Fruit fly (Drosophila melanogaster) whole organism, pupa: ENCODE results near the gene CG5103.

Experiments
- CG10348 ChIP-seq: fragments of 200-800 bp; sonication (Bioruptor generic); IDR thresholded peaks from 2 replicates; pipeline ENCODE4 v1.3.6; 2022; ENCODE audit warnings: missing biosample characterization, missing genetic modification characterization
- CG12605 ChIP-seq: fragments of 200-800 bp; sonication (Bioruptor generic); IDR thresholded peaks from 2 replicates; pipeline ENCODE4 v1.3.6; 2022; ENCODE audit warnings: missing biosample characterization, missing genetic modification characterization
- CG13204 ChIP-seq: fragments of 200-800 bp; sonication (Bioruptor generic); optimal IDR thresholded peaks from 2 replicates; lab custom pipeline; 2018; ENCODE audit warnings: missing biosample characterization, mild to moderate bottlenecking, missing genetic modification characterization, moderate library complexity
- CG14655 ChIP-seq: fragments of 200-800 bp; sonication (Bioruptor generic); optimal IDR thresholded peaks from 3 replicates; lab custom pipeline; 2017; ENCODE audit warnings: mild to moderate bottlenecking, missing biosample characterization, missing genetic modification reagents, missing genetic modification characterization
- CG15710 ChIP-seq: fragments of 200-800 bp; sonication (Bioruptor generic); optimal IDR thresholded peaks from 2 replicates; lab custom pipeline; 2018; ENCODE audit warnings: missing biosample characterization, mild to moderate bottlenecking, missing genetic modification characterization, moderate library complexity
- CG17806 ChIP-seq: fragments of 200-800 bp; sonication (Bioruptor generic); optimal IDR thresholded peaks from 2 replicates; lab custom pipeline; 2018; ENCODE audit warnings: missing biosample characterization, mild to moderate bottlenecking, missing genetic modification characterization, moderate library complexity
- CG32121 ChIP-seq: fragments of 200-800 bp; sonication (Bioruptor generic); IDR thresholded peaks from 2 replicates; pipeline ENCODE4 v1.3.6; 2022; ENCODE audit warnings: missing biosample characterization, missing genetic modification characterization
- CG34367 ChIP-seq: fragments of 200-800 bp; sonication (Bioruptor generic); optimal IDR thresholded peaks from 2 replicates; lab custom pipeline; 2018; ENCODE audit warnings: missing biosample characterization, mild to moderate bottlenecking, missing genetic modification characterization
- CG4496 ChIP-seq: fragments of 200-800 bp; sonication (Bioruptor generic); IDR thresholded peaks from 3 replicates; pipeline ENCODE4 v1.3.6; 2022; ENCODE audit warnings: missing biosample characterization, missing genetic modification characterization
- CG8159 ChIP-seq: fragments of 200-800 bp; sonication (Bioruptor generic); optimal IDR thresholded peaks from 3 replicates; lab custom pipeline; 2018; ENCODE audit warnings: missing biosample characterization, mild to moderate bottlenecking, missing genetic modification characterization, moderate library complexity
- CG8301 ChIP-seq: fragments of 200-800 bp; sonication (Bioruptor generic); optimal IDR thresholded peaks from 2 replicates; lab custom pipeline; 2018; ENCODE audit warnings: missing biosample characterization, mild to moderate bottlenecking, missing genetic modification characterization
- CG9948 ChIP-seq: fragments of 200-800 bp; sonication (Bioruptor generic); optimal IDR thresholded peaks from 2 replicates; lab custom pipeline; 2018; ENCODE audit warnings: missing biosample characterization, mild to moderate bottlenecking, missing genetic modification characterization, moderate library complexity
- D1 ChIP-seq: fragments of 200-800 bp; sonication (Bioruptor generic); optimal IDR thresholded peaks from 2 replicates; lab custom pipeline; 2018; ENCODE audit warnings: missing biosample characterization, mild to moderate bottlenecking, missing genetic modification characterization, moderate library complexity
- EcR ChIP-seq: fragments of 200-800 bp; sonication (Bioruptor generic); optimal IDR thresholded peaks from 3 replicates; lab custom pipeline; 2019; ENCODE audit warnings: missing biosample characterization, missing genetic modification characterization, mild to moderate bottlenecking, moderate library complexity, missing genetic modification reagents
- Ets98B ChIP-seq: fragments of 200-800 bp; sonication (Bioruptor generic); IDR thresholded peaks from 2 replicates; pipeline ENCODE4 v1.3.6; 2022; ENCODE audit warnings: missing biosample characterization, missing genetic modification characterization
- Pif1A ChIP-seq: fragments of 200-800 bp; sonication (Bioruptor generic); optimal IDR thresholded peaks from 3 replicates; lab custom pipeline; 2016; ENCODE audit warnings: missing biosample characterization, missing genetic modification characterization
- Pif1B ChIP-seq: fragments of 200-800 bp; sonication (Bioruptor generic); optimal IDR thresholded peaks from 3 replicates; lab custom pipeline; 2016; ENCODE audit warnings: missing biosample characterization, missing genetic modification characterization
- Snoo ChIP-seq: fragments of 200-800 bp; sonication (Bioruptor generic); optimal IDR thresholded peaks from 3 replicates; lab custom pipeline; 2017; ENCODE audit warnings: missing biosample characterization, mild to moderate bottlenecking, missing genetic modification characterization, inconsistent platforms
- fd96Ca ChIP-seq: fragments of 200-800 bp; sonication (Bioruptor generic); IDR thresholded peaks from 3 replicates; pipeline ENCODE4 v1.3.6; 2022; ENCODE audit warnings: missing biosample characterization, missing genetic modification characterization
- gl ChIP-seq: fragments of 200-800 bp; sonication (Bioruptor generic); optimal IDR thresholded peaks from 2 replicates; lab custom pipeline; 2018; ENCODE audit warnings: missing biosample characterization, mild to moderate bottlenecking, missing genetic modification characterization
- rn ChIP-seq: fragments of 200-800 bp; sonication (Bioruptor generic); IDR thresholded peaks from 2 replicates; pipeline ENCODE4 v1.3.6; 2022; ENCODE audit warnings: missing biosample characterization, missing genetic modification characterization

CG5103 gene

dm6 chr3L:18250652-18251051 lies 43.4 kb downstream of the CG5103 start:
- TF ChIP-seq CG8301 = peak; percentile 51
- TF ChIP-seq Ets98B (GFP tag; lab: Robert Waterston, UW) = peak; percentile 33; the same call in 1 of the 2 replicates
- TF ChIP-seq fd96Ca (GFP tag; lab: Robert Waterston, UW) = peak; percentile 48; the same call in 1 of the 3 replicates
- peak; percentile 5 for TF ChIP-seq CG9948 (tag; lab: Kevin White, UChicago)
- peak; percentile 52; the same call in 2 of the 3 replicates for TF ChIP-seq CG4496 (GFP tag; lab: Robert Waterston, UW)
- no peak for TF ChIP-seq CG34367 (tag; lab: Kevin White, UChicago)
- no peak for TF ChIP-seq CG13204
- TF ChIP-seq CG32121 (GFP tag; lab: Robert Waterston, UW) = no peak
- TF ChIP-seq CG17806 (tag; lab: Kevin White, UChicago) = peak; percentile 22
- peak; percentile 57 for TF ChIP-seq CG14655
- TF ChIP-seq, all 21 proteins: peak for 7

dm6 chr3L:18248815-18249214 lies 45.2 kb downstream of the CG5103 start:
- TF ChIP-seq CG32121 (GFP tag; lab: Robert Waterston, UW) (peak; percentile 82), rn (GFP tag; lab: Robert Waterston, UW) (no peak), Ets98B (GFP tag; lab: Robert Waterston, UW) (peak; percentile 72), CG17806 (tag; lab: Kevin White, UChicago) (peak; percentile 42), EcR (no peak), Pif1B (GFP tag; lab: Kevin White, UChicago) (peak; percentile 3), CG10348 (GFP tag; lab: Robert Waterston, UW) (no peak), CG4496 (GFP tag; lab: Robert Waterston, UW) (no peak; the same call in none of the 3 replicates), D1 (tag; lab: Kevin White, UChicago) (no peak), Snoo (tag; lab: Kevin White, UChicago) (no peak), CG12605 (GFP tag; lab: Robert Waterston, UW) (0 out of 2 replicates have a peak, but pooled peaks have one; percentile 24), CG9948 (tag; lab: Kevin White, UChicago) (peak; percentile 27), CG13204 (no peak), CG34367 (tag; lab: Kevin White, UChicago) (peak; percentile 23), Pif1A (GFP tag; lab: Kevin White, UChicago) (peak; percentile 2), fd96Ca (GFP tag; lab: Robert Waterston, UW) (peak; percentile 65; the same call in 2 of the 3 replicates), CG15710 (peak; percentile 0), CG8301 (peak; percentile 45), CG14655 (peak; percentile 77), CG8159 (peak; percentile 23), gl (tag; lab: Kevin White, UChicago) (no peak)

dm6 chr3L:18248110-18248791 lies 45.8 kb downstream of the CG5103 start:
- TF ChIP-seq CG12605 (GFP tag; lab: Robert Waterston, UW) = peak; percentile 7; the same call in 1 of the 2 replicates
- peak; percentile 70 for TF ChIP-seq CG14655
- no peak for TF ChIP-seq CG8159
- TF ChIP-seq gl (tag; lab: Kevin White, UChicago) = no peak
- TF ChIP-seq CG8301 = peak; percentile 52
- TF ChIP-seq CG34367 (tag; lab: Kevin White, UChicago) = no peak
- no peak; the same call in 1 of the 3 replicates for TF ChIP-seq CG4496 (GFP tag; lab: Robert Waterston, UW)
- TF ChIP-seq CG10348 (GFP tag; lab: Robert Waterston, UW) = no peak
- TF ChIP-seq Ets98B (GFP tag; lab: Robert Waterston, UW) = peak; percentile 2; the same call in 1 of the 2 replicates
- no peak for TF ChIP-seq D1 (tag; lab: Kevin White, UChicago)
- TF ChIP-seq, all 21 proteins: peak for 4

- TF ChIP-seq CG14655 = peak; percentile 83
- TF ChIP-seq CG8301 = peak; percentile 55
- peak; percentile 36 for TF ChIP-seq CG17806 (tag; lab: Kevin White, UChicago)
- no peak for TF ChIP-seq fd96Ca (GFP tag; lab: Robert Waterston, UW)
- peak; percentile 57 for TF ChIP-seq CG15710
- TF ChIP-seq CG8159 = peak; percentile 62
- peak; percentile 0 for TF ChIP-seq CG13204
- peak; percentile 20 for TF ChIP-seq CG34367 (tag; lab: Kevin White, UChicago)
- peak; percentile 76 for TF ChIP-seq CG9948 (tag; lab: Kevin White, UChicago)
- no peak for TF ChIP-seq EcR
- no peak for TF ChIP-seq Pif1A (GFP tag; lab: Kevin White, UChicago)
- no peak for TF ChIP-seq Pif1B (GFP tag; lab: Kevin White, UChicago)
- TF ChIP-seq CG10348 (GFP tag; lab: Robert Waterston, UW) = no peak
- TF ChIP-seq, all 21 proteins: peak for 8
Observed at dm6 chr3L:18245709-18246080, 48.4 kb downstream of the CG5103 start.

- TF ChIP-seq CG34367 (tag; lab: Kevin White, UChicago) (peak; percentile 25), EcR (peak; percentile 29), CG14655 (peak; percentile 72), CG15710 (no peak), CG9948 (tag; lab: Kevin White, UChicago) (peak; percentile 55), CG12605 (GFP tag; lab: Robert Waterston, UW) (no peak; the same call in 1 of the 2 replicates), Pif1A (GFP tag; lab: Kevin White, UChicago) (no peak), D1 (tag; lab: Kevin White, UChicago) (peak; percentile 2), rn (GFP tag; lab: Robert Waterston, UW) (no peak), CG8159 (peak; percentile 55), CG10348 (GFP tag; lab: Robert Waterston, UW) (no peak), gl (tag; lab: Kevin White, UChicago) (no peak), Snoo (tag; lab: Kevin White, UChicago) (no peak), CG8301 (peak; percentile 32), CG32121 (GFP tag; lab: Robert Waterston, UW) (no peak), CG17806 (tag; lab: Kevin White, UChicago) (peak; percentile 66), CG4496 (GFP tag; lab: Robert Waterston, UW) (no peak), fd96Ca (GFP tag; lab: Robert Waterston, UW) (peak; percentile 56; the same call in 2 of the 3 replicates)
Observed at dm6 chr3L:18244982-18245708, 48.9 kb downstream of the CG5103 start.
